Fruit fly (Drosophila melanogaster): ENCODE data around the gene CG11454.

DNA sequence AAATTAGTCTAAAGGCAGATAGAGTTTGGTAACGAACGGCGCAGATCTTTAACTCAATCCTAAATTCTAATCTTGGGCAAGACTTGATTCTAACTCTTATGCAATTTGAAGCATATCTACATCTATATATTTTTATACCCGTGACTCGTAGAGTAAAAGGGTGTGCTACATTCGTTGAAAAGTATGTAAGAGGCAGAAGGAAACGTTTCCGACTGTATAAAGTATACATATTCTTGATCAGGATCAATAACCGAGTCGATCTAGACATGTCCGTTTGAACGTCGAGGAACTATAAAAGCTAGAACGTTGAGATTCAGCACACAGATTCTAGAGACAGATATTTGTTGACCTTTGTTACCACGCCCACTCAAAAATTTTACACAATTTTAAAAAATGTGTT, 26.7 kb upstream of the CG11454 start, which contains the start of gene CG13694:
- TF ChIP-seq usp (GFP tag; optimal IDR thresholded peaks at IDR 0.05) (no peak), psq (optimal IDR thresholded peaks at IDR 0.05) (no peak)
